Worm (Caenorhabditis elegans) whole organism, L4 larva: Measurements from ENCODE around the gene dgk-4.

Experiments used
- fkh-10 ChIP-seq: fragments of 150-350 bp; optimal IDR thresholded peaks from 2 replicates; lab custom pipeline; 2014; ENCODE audit warnings: missing biosample characterization, missing genetic modification reagents, missing genetic modification characterization
- hmg-1.1 ChIP-seq: fragments of 200-800 bp; sonication (Bioruptor generic); IDR thresholded peaks from 2 replicates; pipeline ENCODE4 v1.3.6; 2022; ENCODE audit warnings: missing genetic modification reagents, missing genetic modification characterization, missing compliant biosample characterization

- no peak for TF ChIP-seq fkh-10 (GFP tag; lab: Kevin White, UChicago)
- TF ChIP-seq hmg-1.1 (GFP tag; lab: Robert Waterston, UW) = no peak
These were observed 43.5 kb upstream of the dgk-4 start for ce11 chrIV:8587605-8588004.
